Worm (Caenorhabditis elegans): ENCODE results near the gene cwp-5.
A peak's percentile ranks its signal among the peaks of the same experiment; 100 is the strongest.

cwp-5 gene

DNA sequence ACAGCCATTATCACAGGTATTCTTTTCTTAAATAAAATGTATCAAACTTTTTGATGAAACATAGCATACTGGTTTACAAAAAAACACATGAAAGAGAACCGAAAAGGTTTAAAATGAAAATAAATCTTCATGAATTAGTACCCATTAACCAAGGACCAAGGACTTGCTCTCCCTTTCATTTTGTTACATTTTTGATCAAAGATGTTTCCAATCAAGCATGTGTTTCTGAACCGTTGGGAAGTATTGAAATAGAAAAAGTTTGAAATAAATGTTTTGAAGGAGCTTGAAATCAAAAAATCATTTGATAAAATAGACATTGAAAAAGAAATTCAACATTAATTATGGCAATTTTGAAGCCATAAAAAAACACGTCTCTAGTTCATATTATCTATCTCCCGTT lies 22.8 kb upstream of the cwp-5 start (continued):
- TF ChIP-seq lsl-1 (GFP tag; optimal IDR thresholded peaks at IDR 0.05) (no peak), mel-28 (tag; optimal IDR thresholded peaks at IDR 0.05; ENCODE audit: borderline replicate concordance) (no peak), ceh-58 (GFP tag; IDR thresholded peaks at IDR 0.05) (no peak), ekl-4 (GFP tag; IDR thresholded peaks at IDR 0.05) (no peak)

- TF ChIP-seq Y53F4B.3 (GFP tag; IDR thresholded peaks at IDR 0.05) (no peak), dox-1 (GFP tag; IDR thresholded peaks at IDR 0.05) (no peak), attf-5 (GFP tag; optimal IDR thresholded peaks at IDR 0.05) (no peak), mel-28 (tag; optimal IDR thresholded peaks at IDR 0.05; ENCODE audit: borderline replicate concordance) (no peak), ceh-40 (GFP tag; IDR thresholded peaks at IDR 0.05) (no peak), Y56A3A.18 (GFP tag; IDR thresholded peaks at IDR 0.05) (no peak), sea-2 (GFP tag; IDR thresholded peaks at IDR 0.05) (no peak), snpc-4 (GFP tag; optimal IDR thresholded peaks at IDR 0.05) (no peak), snpc-4 (tag; optimal IDR thresholded peaks at IDR 0.05) (no peak), gei-17 (GFP tag; optimal IDR thresholded peaks at IDR 0.05) (no peak), sptf-2 (GFP tag; optimal IDR thresholded peaks at IDR 0.05) (no peak), chd-7 (tag; optimal IDR thresholded peaks at IDR 0.05) (peak; percentile 1), B0261.1 (tag; optimal IDR thresholded peaks at IDR 0.05) (no peak), F49E8.2 (tag; optimal IDR thresholded peaks at IDR 0.05; ENCODE audit: insufficient read depth) (no peak), ceh-27 (GFP tag; optimal IDR thresholded peaks at IDR 0.05) (no peak), repo-1 (tag; optimal IDR thresholded peaks at IDR 0.05) (no peak), Y53G8AR.9 (GFP tag; conservative IDR thresholded peaks at IDR 0.05) (no peak), aptf-2 (GFP tag; conservative IDR thresholded peaks at IDR 0.05) (no peak), attf-6 (GFP tag; IDR thresholded peaks at IDR 0.05) (no peak), zfh-2 (GFP tag; conservative IDR thresholded peaks at IDR 0.05) (peak; percentile 38; the same call in 1 of the 2 replicates), ccch-3 (GFP tag; optimal IDR thresholded peaks at IDR 0.05) (no peak), lin-40 (tag; optimal IDR thresholded peaks at IDR 0.05) (peak; percentile 10), snpc-1.1 (tag; optimal IDR thresholded peaks at IDR 0.05; ENCODE audit: insufficient read depth) (no peak), K12H6.12 (tag; optimal IDR thresholded peaks at IDR 0.05) (peak; percentile 39), lag-1 (GFP tag; IDR thresholded peaks at IDR 0.05) (no peak)
Measured at ce11 chrX:13210478-13210877, 20.7 kb upstream of the cwp-5 start.

DNA sequence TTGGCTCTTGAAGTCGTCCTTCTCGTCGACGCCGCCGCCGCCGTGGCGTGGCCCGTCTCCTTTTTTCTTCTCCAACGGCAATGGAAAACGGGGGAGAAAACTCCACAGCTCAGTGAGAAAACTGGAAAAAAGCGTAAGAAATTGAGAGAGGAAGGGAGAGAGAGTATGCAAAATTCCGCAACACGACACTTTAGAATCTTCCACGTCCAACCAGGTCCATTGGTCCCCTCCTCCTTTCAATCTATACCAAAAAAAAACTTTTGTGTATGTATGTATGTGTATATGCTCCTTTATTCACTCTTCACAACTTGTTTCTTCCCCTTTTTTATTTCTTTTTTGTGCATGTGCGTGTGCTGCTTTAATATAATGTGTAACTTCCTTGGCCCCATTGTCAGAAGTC lies 19.3 kb upstream of the cwp-5 start:
- TF ChIP-seq C06A6.2 (GFP tag; conservative IDR thresholded peaks at IDR 0.05) (no peak), tbx-9 (tag; optimal IDR thresholded peaks at IDR 0.05; ENCODE audit: borderline replicate concordance) (no peak), madf-10 (tag; optimal IDR thresholded peaks at IDR 0.05) (no peak)

ce11 chrX:13206911-13207310 lies 17.1 kb upstream of the cwp-5 start:
- TF ChIP-seq unc-62 (GFP tag; optimal IDR thresholded peaks at IDR 0.05) (no peak), lir-1 (GFP tag; conservative IDR thresholded peaks at IDR 0.05) (no peak), C06A6.2 (GFP tag; conservative IDR thresholded peaks at IDR 0.05) (no peak), T07F8.4 (tag; optimal IDR thresholded peaks at IDR 0.05) (no peak), tbx-9 (tag; optimal IDR thresholded peaks at IDR 0.05; ENCODE audit: borderline replicate concordance) (no peak)

Measured in whole organism, young adult.